Fruit fly (Drosophila melanogaster) S2 (cell line): ENCODE data around the gene CG9701.

Experiments used
- CG8478 ChIP-seq: fragments of >200 bp; optimal IDR thresholded peaks from 2 replicates; lab custom pipeline; 2018
- CTCF ChIP-seq, 2 experiments: fragments of >200 bp; optimal IDR thresholded peaks; 2 replicates each; lab custom pipeline; 2018

The CG9701 gene

dm6 chr3L:16749726-16750125, 16.4 kb downstream of the CG9701 start:
- TF ChIP-seq CG8478 (lab: Kevin White, UChicago) (no peak), CTCF (optimal IDR thresholded peaks at IDR 0.05; lab: Kevin White, UChicago) (no peak)

dm6 chr3L:16750750-16751149, 17.4 kb downstream of the CG9701 start:
- TF ChIP-seq CTCF (optimal IDR thresholded peaks at IDR 0.05; lab: Kevin White, UChicago) (no peak), CG8478 (lab: Kevin White, UChicago) (no peak)

dm6 chr3L:16751487-16752054, 18.2 kb downstream of the CG9701 start:
- no peak for TF ChIP-seq CG8478 (lab: Kevin White, UChicago)
- TF ChIP-seq CTCF (optimal IDR thresholded peaks at IDR 0.05; lab: Kevin White, UChicago), result no peak

dm6 chr3L:16752402-16753096, 19.2 kb downstream of the CG9701 start:
- TF ChIP-seq CG8478 (lab: Kevin White, UChicago) (no peak), CTCF (optimal IDR thresholded peaks at IDR 0.05; lab: Kevin White, UChicago) (no peak)

dm6 chr3L:16755189-16755588, 21.8 kb downstream of the CG9701 start, which contains the start of gene CG42852:
TSS of gene CG42852 (plus strand) at chr3L:16755489.
- TF ChIP-seq CG8478 (lab: Kevin White, UChicago), result no peak
- TF ChIP-seq CTCF (optimal IDR thresholded peaks at IDR 0.05; lab: Kevin White, UChicago), result no peak

- TF ChIP-seq CTCF (optimal IDR thresholded peaks at IDR 0.05; lab: Kevin White, UChicago) (no peak), CG8478 (lab: Kevin White, UChicago) (no peak)
Observed at dm6 chr3L:16758504-16759109, 25.3 kb downstream of the CG9701 start.

dm6 chr3L:16759483-16759882, 26.1 kb downstream of the CG9701 start:
- TF ChIP-seq CG8478 (lab: Kevin White, UChicago) (no peak), CTCF (optimal IDR thresholded peaks at IDR 0.05; lab: Kevin White, UChicago) (no peak)

- TF ChIP-seq CTCF (optimal IDR thresholded peaks at IDR 0.05; lab: Kevin White, UChicago), result no peak
- no peak for TF ChIP-seq CG8478 (lab: Kevin White, UChicago)
Observed at dm6 chr3L:16760274-16760673, 26.9 kb downstream of the CG9701 start.

- TF ChIP-seq CTCF (optimal IDR thresholded peaks at IDR 0.05; lab: Kevin White, UChicago) (no peak), CG8478 (lab: Kevin White, UChicago) (no peak)
Observed at dm6 chr3L:16762203-16762997, 29.1 kb downstream of the CG9701 start.

dm6 chr3L:16765647-16766628, 32.6 kb downstream of the CG9701 start, which contains the start of gene Nrt:
TSS of gene Nrt (plus strand) at chr3L:16766072.
- TF ChIP-seq CTCF (optimal IDR thresholded peaks at IDR 0.05; lab: Kevin White, UChicago) (no peak), CG8478 (lab: Kevin White, UChicago) (no peak)

dm6 chr3L:16766901-16767300, 33.6 kb downstream of the CG9701 start:
- no peak for TF ChIP-seq CTCF (optimal IDR thresholded peaks at IDR 0.05; lab: Kevin White, UChicago)
- TF ChIP-seq CG8478 (lab: Kevin White, UChicago), result no peak

- TF ChIP-seq CG8478 (lab: Kevin White, UChicago), result no peak
- TF ChIP-seq CTCF (optimal IDR thresholded peaks at IDR 0.05; lab: Kevin White, UChicago), result no peak
Observed at dm6 chr3L:16768001-16768652, 34.8 kb downstream of the CG9701 start.

- TF ChIP-seq CTCF (optimal IDR thresholded peaks at IDR 0.05; lab: Kevin White, UChicago) (peak; percentile 88 to 94), CG8478 (lab: Kevin White, UChicago) (no peak)
Observed at dm6 chr3L:16769866-16770265, 36.5 kb downstream of the CG9701 start.
